Worm (Caenorhabditis elegans) whole organism, L2 larva: ENCODE results near the gene F40G12.9.
A peak's percentile ranks its signal among the peaks of the same experiment; 100 is the strongest.
"Not testable (repeated sequence)": the region's sequence is repeated elsewhere in the genome, so short reads cannot be mapped to it uniquely, and the experiment has no call there.

Experiments used
- C34F6.9 ChIP-seq: fragments of 150-350 bp; optimal IDR thresholded peaks from 2 replicates; lab custom pipeline; 2014; ENCODE audit warnings: missing biosample characterization, missing genetic modification characterization
- R02D3.7 ChIP-seq: fragments of 150-350 bp; optimal IDR thresholded peaks from 2 replicates; lab custom pipeline; 2014; ENCODE audit warnings: missing biosample characterization, missing genetic modification characterization
- ZK546.5 ChIP-seq: sonication (generic microtip); optimal IDR thresholded peaks from 2 replicates; lab custom pipeline; 2017; ENCODE audit warnings: missing biosample characterization, missing genetic modification characterization
- alr-1 ChIP-seq: fragments of 150-350 bp; optimal IDR thresholded peaks from 2 replicates; lab custom pipeline; 2014; ENCODE audit warnings: missing biosample characterization, missing genetic modification characterization
- ama-1 ChIP-seq: fragments of 150-350 bp; optimal IDR thresholded peaks from 2 replicates; lab custom pipeline; 2018; ENCODE audit warnings: inconsistent platforms
- blmp-1 ChIP-seq: sonication (generic microtip); optimal IDR thresholded peaks from 2 replicates; lab custom pipeline; 2017; ENCODE audit warnings: missing genetic modification characterization, mild to moderate bottlenecking, missing compliant biosample characterization, antibody characterized with exemption, moderate library complexity; ENCODE audit not compliant: insufficient read depth
- ceh-16 ChIP-seq: fragments of 150-350 bp; optimal IDR thresholded peaks from 2 replicates; lab custom pipeline; 2014; ENCODE audit warnings: missing biosample characterization, missing genetic modification characterization
- ceh-82 ChIP-seq: fragments of 150-350 bp; optimal IDR thresholded peaks from 2 replicates; lab custom pipeline; 2014; ENCODE audit warnings: missing biosample characterization, missing genetic modification characterization
- dmd-4 ChIP-seq: sonication (generic microtip); optimal IDR thresholded peaks from 2 replicates; lab custom pipeline; 2017; ENCODE audit warnings: missing biosample characterization, missing genetic modification characterization
- egl-27 ChIP-seq: sonication (generic microtip); optimal IDR thresholded peaks from 3 replicates; lab custom pipeline; 2017; ENCODE audit warnings: missing biosample characterization, missing genetic modification reagents, missing genetic modification characterization
- elt-1 ChIP-seq: fragments of 150-350 bp; optimal IDR thresholded peaks from 2 replicates; lab custom pipeline; 2014; ENCODE audit warnings: missing biosample characterization, missing genetic modification characterization
- fos-1 ChIP-seq: fragments of 150-350 bp; optimal IDR thresholded peaks from 2 replicates; lab custom pipeline; 2014; ENCODE audit warnings: missing biosample characterization, missing genetic modification characterization
- gmeb-1 ChIP-seq: fragments of 150-350 bp; optimal IDR thresholded peaks from 2 replicates; lab custom pipeline; 2014; ENCODE audit warnings: missing biosample characterization, missing genetic modification characterization
- lin-39 ChIP-seq: fragments of 150-350 bp; optimal IDR thresholded peaks from 2 replicates; lab custom pipeline; 2014; ENCODE audit warnings: missing biosample characterization, missing genetic modification reagents, missing genetic modification characterization
- lsy-2 ChIP-seq, 2 experiments: fragments of 150-350 bp in 1 of 2; sonication (generic microtip) in 1 of 2; optimal IDR thresholded peaks; 2 replicates each; lab custom pipeline; 2014 to 2017; ENCODE audit warnings: missing biosample characterization in 2 of 2, missing genetic modification characterization in 2 of 2
- mdl-1 ChIP-seq, 2 experiments: fragments of 150-350 bp in 1 of 2; sonication (generic microtip) in 1 of 2; optimal IDR thresholded peaks; 2 replicates each; lab custom pipeline; 2017; ENCODE audit warnings: missing biosample characterization in 2 of 2, missing genetic modification characterization in 2 of 2
- nhr-10 ChIP-seq: sonication (generic microtip); optimal IDR thresholded peaks from 2 replicates; lab custom pipeline; 2017; ENCODE audit warnings: missing biosample characterization, missing genetic modification characterization
- nhr-11 ChIP-seq: fragments of 150-350 bp; optimal IDR thresholded peaks from 2 replicates; lab custom pipeline; 2014; ENCODE audit warnings: missing biosample characterization, missing genetic modification characterization
- nhr-12 ChIP-seq: fragments of 150-350 bp; optimal IDR thresholded peaks from 2 replicates; lab custom pipeline; 2014; ENCODE audit warnings: missing biosample characterization, missing genetic modification characterization
- nhr-21 ChIP-seq: fragments of 150-350 bp; optimal IDR thresholded peaks from 2 replicates; lab custom pipeline; 2014; ENCODE audit warnings: missing biosample characterization, missing genetic modification characterization
- nhr-23 ChIP-seq: fragments of 150-350 bp; optimal IDR thresholded peaks from 2 replicates; lab custom pipeline; 2014; ENCODE audit warnings: missing biosample characterization, missing genetic modification reagents, missing genetic modification characterization
- nhr-237 ChIP-seq: fragments of 150-350 bp; optimal IDR thresholded peaks from 2 replicates; lab custom pipeline; 2014; ENCODE audit warnings: missing biosample characterization, missing genetic modification characterization
- nhr-77 ChIP-seq: fragments of 150-350 bp; optimal IDR thresholded peaks from 2 replicates; lab custom pipeline; 2014; ENCODE audit warnings: missing biosample characterization, missing genetic modification characterization
- peb-1 ChIP-seq: fragments of 150-350 bp; optimal IDR thresholded peaks from 2 replicates; lab custom pipeline; 2014; ENCODE audit warnings: missing biosample characterization, missing genetic modification characterization
- sem-4 ChIP-seq: fragments of 150-350 bp; optimal IDR thresholded peaks from 2 replicates; lab custom pipeline; 2014; ENCODE audit warnings: missing biosample characterization, missing genetic modification reagents, missing genetic modification characterization
- skn-1 ChIP-seq: sonication (generic microtip); optimal IDR thresholded peaks from 2 replicates; lab custom pipeline; 2017; ENCODE audit warnings: missing biosample characterization, missing genetic modification characterization
- sma-9 ChIP-seq, 2 experiments: fragments of 150-350 bp in 1 of 2; sonication (generic microtip) in 1 of 2; optimal IDR thresholded peaks; 2 replicates each; lab custom pipeline; 2014 to 2016; ENCODE audit warnings: missing genetic modification characterization in 2 of 2, mild to moderate bottlenecking in 1 of 2, missing biosample characterization in 1 of 2, missing compliant biosample characterization in 1 of 2, missing genetic modification reagents in 1 of 2, moderate library complexity in 1 of 2
- unc-39 ChIP-seq: fragments of 150-350 bp; optimal IDR thresholded peaks from 2 replicates; lab custom pipeline; 2014; ENCODE audit warnings: missing biosample characterization, missing genetic modification characterization
- unc-55 ChIP-seq: fragments of 150-350 bp; sonication (generic microtip); optimal IDR thresholded peaks from 3 replicates; lab custom pipeline; 2014; ENCODE audit warnings: missing biosample characterization, missing genetic modification reagents, missing genetic modification characterization
- unc-62 ChIP-seq: fragments of 150-350 bp; optimal IDR thresholded peaks from 2 replicates; lab custom pipeline; 2014; ENCODE audit warnings: missing biosample characterization, missing genetic modification reagents, missing genetic modification characterization
- zag-1 ChIP-seq: fragments of 150-350 bp; optimal IDR thresholded peaks from 2 replicates; lab custom pipeline; 2014; ENCODE audit warnings: missing biosample characterization, missing genetic modification characterization
- ztf-1 ChIP-seq: fragments of 200-800 bp; sonication (Bioruptor generic); conservative IDR thresholded peaks from 2 replicates; pipeline ENCODE4 v1.3.6; 2022; ENCODE audit warnings: missing genetic modification characterization, missing compliant biosample characterization
- ztf-11 ChIP-seq: sonication (generic microtip); optimal IDR thresholded peaks from 2 replicates; lab custom pipeline; 2017; ENCODE audit warnings: missing biosample characterization, missing genetic modification characterization

The F40G12.9 gene

ce11 chrV:14296499-14296898, 14.0 kb downstream of the F40G12.9 start, which contains the start of gene F14D7.3:
Gene F14D7.3 (plus strand): TSS chrV:14296799.
- TF ChIP-seq ztf-1 (GFP tag; lab: Robert Waterston, UW), result no peak
- TF ChIP-seq nhr-23, result no peak
- TF ChIP-seq egl-27 (tag; lab: Kevin White, UChicago), result no peak
- no peak for TF ChIP-seq ZK546.5 (tag; lab: Kevin White, UChicago)
- TF ChIP-seq ama-1 (lab: Kevin White, UChicago), result no peak
- no peak for TF ChIP-seq dmd-4 (tag; lab: Kevin White, UChicago)
- no peak for TF ChIP-seq lsy-2 (tag; optimal IDR thresholded peaks at IDR 0.05; lab: Kevin White, UChicago)
- no peak for TF ChIP-seq C34F6.9 (tag; lab: Kevin White, UChicago)

- TF ChIP-seq ceh-82 (tag; lab: Kevin White, UChicago) (no peak), nhr-77 (no peak), nhr-237 (tag; lab: Kevin White, UChicago) (no peak), unc-62 (GFP tag; lab: Kevin White, UChicago) (no peak), ceh-16 (tag; lab: Kevin White, UChicago) (no peak), nhr-11 (tag; lab: Kevin White, UChicago) (no peak), nhr-21 (tag; lab: Kevin White, UChicago) (no peak), mdl-1 (tag; optimal IDR thresholded peaks at IDR 0.05; lab: Kevin White, UChicago) (no peak), nhr-12 (tag; lab: Kevin White, UChicago) (no peak), ztf-11 (tag; lab: Kevin White, UChicago) (no peak), skn-1 (tag; lab: Kevin White, UChicago) (no peak), nhr-10 (tag; lab: Kevin White, UChicago) (no peak), gmeb-1 (tag; lab: Kevin White, UChicago) (no peak), unc-39 (tag; lab: Kevin White, UChicago) (no peak), elt-1 (tag; lab: Kevin White, UChicago) (no peak), sem-4 (tag; lab: Kevin White, UChicago) (no peak)
Measured at ce11 chrV:14299569-14300064, 17.2 kb downstream of the F40G12.9 start, which contains the start of the genes spig-3 and F14D7.12. Gene spig-3 (minus strand): TSS chrV:14299669. Gene F14D7.12 (plus strand): TSS chrV:14300014.

ce11 chrV:14301076-14301475, 18.6 kb downstream of the F40G12.9 start, which contains the start of gene F14D7.6:
Gene F14D7.6 (plus strand): TSS chrV:14301413.
- TF ChIP-seq unc-55 (GFP tag; lab: Kevin White, UChicago) (no peak), zag-1 (no peak), fos-1 (tag; lab: Kevin White, UChicago) (peak; percentile 52), peb-1 (tag; lab: Kevin White, UChicago) (no peak)

- not testable (repeated sequence) for TF ChIP-seq blmp-1 (tag; lab: Kevin White, UChicago); R02D3.7 (tag; lab: Kevin White, UChicago); sma-9 (GFP tag; optimal IDR thresholded peaks at IDR 0.05; lab: Kevin White, UChicago); sma-9 (tag; optimal IDR thresholded peaks at IDR 0.05; lab: Kevin White, UChicago)
Measured at ce11 chrV:14306771-14307170, 24.3 kb downstream of the F40G12.9 start, which contains the start of gene spig-4. Gene spig-4 (minus strand): TSS chrV:14306871.

- TF ChIP-seq alr-1; nhr-10 (tag; lab: Kevin White, UChicago); unc-55 (GFP tag; lab: Kevin White, UChicago): not testable (repeated sequence)
Measured at ce11 chrV:14308164-14308563, 25.7 kb downstream of the F40G12.9 start, which contains the start of gene spig-5. Gene spig-5 (plus strand): TSS chrV:14308464.

- TF ChIP-seq lin-39, nhr-237, nhr-21 (tag; lab: Kevin White, UChicago): not testable (repeated sequence)
- TF ChIP-seq, all 48 proteins: peak for 0; not testable (repeated sequence) for 48
Measured at ce11 chrV:14309632-14310031, 27.2 kb downstream of the F40G12.9 start, which contains the start of gene F14D7.14. Gene F14D7.14 (plus strand): TSS chrV:14309932.
